Fruit fly (Drosophila melanogaster) whole organism, embryonic: ENCODE results near the gene Naxe.

Source experiments
- Asciz ChIP-seq: fragments of 200-800 bp; sonication (Bioruptor generic); optimal IDR thresholded peaks from 2 replicates; lab custom pipeline; 2017; ENCODE audit warnings: missing biosample characterization, mild to moderate bottlenecking, missing genetic modification characterization, missing genetic modification reagents
- CG13424 ChIP-seq: fragments of 200-800 bp; sonication (Bioruptor generic); optimal IDR thresholded peaks from 2 replicates; lab custom pipeline; 2019; ENCODE audit warnings: missing biosample characterization, mild to moderate bottlenecking, missing genetic modification characterization, moderate library complexity
- CG15073 ChIP-seq: fragments of 200-800 bp; sonication (Bioruptor generic); optimal IDR thresholded peaks from 2 replicates; lab custom pipeline; 2016; ENCODE audit warnings: missing biosample characterization, missing genetic modification characterization
- CG17359 ChIP-seq: fragments of 200-800 bp; sonication (Bioruptor generic); optimal IDR thresholded peaks from 3 replicates; lab custom pipeline; 2018; ENCODE audit warnings: missing biosample characterization, mild to moderate bottlenecking, missing genetic modification characterization, moderate library complexity
- CG2199 ChIP-seq: fragments of 200-800 bp; sonication (Bioruptor generic); IDR thresholded peaks from 3 replicates; pipeline ENCODE4 v1.3.6; 2022; ENCODE audit warnings: missing biosample characterization, missing genetic modification characterization
- CG8765 ChIP-seq: fragments of 200-800 bp; sonication (Bioruptor generic); IDR thresholded peaks from 2 replicates; pipeline ENCODE4 v1.3.6; 2022; ENCODE audit warnings: missing biosample characterization, missing genetic modification characterization
- CHES-1-like ChIP-seq: fragments of 200-800 bp; sonication (Bioruptor generic); optimal IDR thresholded peaks from 2 replicates; lab custom pipeline; 2016; ENCODE audit warnings: missing biosample characterization, missing genetic modification characterization
- Dek ChIP-seq: fragments of 200-800 bp; sonication (Bioruptor generic); optimal IDR thresholded peaks from 3 replicates; lab custom pipeline; 2019; ENCODE audit warnings: missing biosample characterization, mild to moderate bottlenecking, missing genetic modification characterization, moderate library complexity
- Jarid2 ChIP-seq: fragments of 200-800 bp; sonication (Bioruptor generic); optimal IDR thresholded peaks from 3 replicates; lab custom pipeline; 2017; ENCODE audit warnings: mild to moderate bottlenecking, missing biosample characterization, missing genetic modification reagents, missing genetic modification characterization
- ara ChIP-seq: fragments of 200-800 bp; sonication (Bioruptor generic); IDR thresholded peaks from 2 replicates; pipeline ENCODE4 v1.3.6; 2022; ENCODE audit warnings: missing biosample characterization, missing genetic modification characterization
- lbe ChIP-seq: fragments of 200-800 bp; sonication (Bioruptor generic); optimal IDR thresholded peaks from 2 replicates; lab custom pipeline; 2016; ENCODE audit warnings: missing biosample characterization, mild to moderate bottlenecking, missing genetic modification characterization
- otp ChIP-seq: fragments of 200-800 bp; sonication (Bioruptor generic); IDR thresholded peaks from 3 replicates; pipeline ENCODE4, ENCODE4 v1.3.6; 2022; ENCODE audit warnings: missing biosample characterization, missing genetic modification characterization

DNA sequence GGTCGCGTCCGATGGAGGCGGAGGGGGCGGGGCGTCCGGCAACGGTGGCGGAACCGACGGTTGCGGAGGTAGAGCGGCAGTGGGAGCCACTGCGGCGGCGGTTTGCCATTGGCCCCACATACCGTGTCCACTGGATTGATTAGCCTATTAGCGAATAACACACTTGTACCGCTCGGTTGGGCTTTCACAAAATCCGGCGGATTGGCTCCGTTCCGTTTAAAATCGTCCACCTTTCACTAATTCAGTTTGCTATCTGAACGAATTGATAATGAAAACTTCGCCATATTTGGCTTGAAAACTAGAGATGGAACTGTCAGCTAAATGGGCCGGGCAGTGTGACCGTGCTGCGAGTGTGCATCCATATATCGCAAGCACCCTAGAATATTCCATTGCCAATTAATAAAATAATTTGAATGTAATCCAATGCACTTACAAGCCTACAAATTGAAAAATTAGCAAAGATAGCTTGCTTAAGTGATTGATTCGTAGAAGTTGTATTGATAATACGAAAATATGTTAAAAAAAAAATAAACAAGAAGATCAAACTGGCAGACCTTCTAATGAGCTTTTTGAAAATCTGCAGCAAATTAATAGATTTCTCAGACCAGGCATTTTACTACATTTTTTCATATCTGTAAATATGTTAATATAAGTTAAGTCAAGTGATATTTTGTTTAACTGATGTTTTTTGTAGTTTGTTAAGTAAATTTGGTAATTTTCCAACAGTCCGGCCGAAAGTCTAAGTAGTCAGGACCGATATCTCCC lies 3.6 kb downstream of the Naxe start, which contains the start of gene ZAP3:
- TF ChIP-seq CG17359: no peak
- no peak for TF ChIP-seq CG2199 (GFP tag; lab: Robert Waterston, UW)
- no peak for TF ChIP-seq CG8765
- TF ChIP-seq Dek (tag; lab: Kevin White, UChicago): no peak
- TF ChIP-seq otp: no peak
- TF ChIP-seq CG15073 (GFP tag; lab: Kevin White, UChicago): no peak
- TF ChIP-seq lbe (GFP tag; lab: Kevin White, UChicago): no peak
- TF ChIP-seq CG13424: no peak
- TF ChIP-seq ara (GFP tag; lab: Robert Waterston, UW): no peak
- no peak for TF ChIP-seq Asciz (GFP tag; lab: Kevin White, UChicago)
- TF ChIP-seq Jarid2: no peak
- no peak for TF ChIP-seq CHES-1-like (GFP tag; lab: Kevin White, UChicago)
